Comparison of ENCODE assay signal across 2 worm cellular contexts in genomic region chrII:13164062-13164461, ce11.
TF ChIP-seq lines count a peak whose summit lies in the region.

No protein-coding gene starts in this region.

TF ChIP-seq in whole organism, L4 larva, 104 proteins besides CTCF, POLR2A, EP300 and RAD21:
- no peak for TF ChIP-seq dmd-9 (GFP tag; IDR thresholded peaks at IDR 0.05; lab: Robert Waterston, UW)
- peak; percentile 94 for TF ChIP-seq aha-1 (tag; lab: Kevin White, UChicago)

TF ChIP-seq in whole organism, young adult, 124 proteins besides CTCF, POLR2A, EP300 and RAD21:
- TF ChIP-seq ztf-22 (GFP tag; optimal IDR thresholded peaks at IDR 0.05; lab: Kevin White, UChicago) (no peak), attf-5 (GFP tag; optimal IDR thresholded peaks at IDR 0.05; lab: Kevin White, UChicago) (peak; percentile 6), K11D2.4 (GFP tag; IDR thresholded peaks at IDR 0.05; lab: Robert Waterston, UW) (no peak), Y53F4B.3 (GFP tag; IDR thresholded peaks at IDR 0.05; lab: Robert Waterston, UW) (no peak), hsf-1 (GFP tag; IDR thresholded peaks at IDR 0.05; lab: Robert Waterston, UW) (no peak), ets-4 (GFP tag; optimal IDR thresholded peaks at IDR 0.05; lab: Kevin White, UChicago) (no peak), madf-3 (GFP tag; IDR thresholded peaks at IDR 0.05; lab: Robert Waterston, UW) (no peak)
TF ChIP-seq in whole organism, young adult: peak in this region for 1.
